Worm (Caenorhabditis elegans) whole organism, early embryonic: ENCODE data around the gene wee-1.1.

ENCODE experiments used
- B0310.2 ChIP-seq: sonication (generic microtip); optimal IDR thresholded peaks from 2 replicates; lab custom pipeline; 2016; ENCODE audit warnings: mild to moderate bottlenecking, missing genetic modification characterization, missing compliant biosample characterization
- F13C5.2 ChIP-seq: sonication (generic microtip); optimal IDR thresholded peaks from 2 replicates; lab custom pipeline; 2017; ENCODE audit warnings: mild to moderate bottlenecking, missing genetic modification characterization, inconsistent platforms, missing compliant biosample characterization
- aly-1 ChIP-seq: sonication (generic microtip); optimal IDR thresholded peaks from 2 replicates; lab custom pipeline; 2016; ENCODE audit warnings: missing genetic modification characterization, missing compliant biosample characterization
- ama-1 ChIP-seq: fragments of 150-350 bp; optimal IDR thresholded peaks from 2 replicates; lab custom pipeline; 2014
- ceh-13 ChIP-seq: fragments of 200-800 bp; sonication (Bioruptor generic); optimal IDR thresholded peaks from 2 replicates; lab custom pipeline; 2018; ENCODE audit warnings: mild to moderate bottlenecking, missing genetic modification characterization, missing compliant biosample characterization
- ceh-36 ChIP-seq: sonication (generic microtip); optimal IDR thresholded peaks from 2 replicates; lab custom pipeline; 2016; ENCODE audit warnings: missing genetic modification characterization, inconsistent platforms, missing compliant biosample characterization
- ets-7 ChIP-seq: sonication (generic microtip); optimal IDR thresholded peaks from 2 replicates; lab custom pipeline; 2016; ENCODE audit warnings: missing genotype, missing genetic modification characterization, missing compliant biosample characterization
- flt-1 ChIP-seq: fragments of 200-800 bp; sonication (Bioruptor generic); IDR thresholded peaks from 2 replicates; pipeline ENCODE4 v1.3.6; 2022; ENCODE audit warnings: missing genetic modification characterization, missing compliant biosample characterization
- hmbx-1 ChIP-seq: sonication (generic microtip); optimal IDR thresholded peaks from 2 replicates; lab custom pipeline; 2016; ENCODE audit warnings: mild to moderate bottlenecking, missing genetic modification characterization, missing compliant biosample characterization
- hmg-4 ChIP-seq: fragments of 200-800 bp; sonication (Bioruptor generic); optimal IDR thresholded peaks from 2 replicates; lab custom pipeline; 2018; ENCODE audit warnings: mild to moderate bottlenecking, missing genetic modification characterization, missing compliant biosample characterization
- hnd-1 ChIP-seq: sonication (generic microtip); optimal IDR thresholded peaks from 2 replicates; lab custom pipeline; 2016; ENCODE audit warnings: missing genetic modification characterization, missing compliant biosample characterization
- pes-1 ChIP-seq: fragments of 200-800 bp; sonication (Bioruptor generic); IDR thresholded peaks from 2 replicates; pipeline ENCODE4 v1.3.6; 2022; ENCODE audit warnings: missing genetic modification reagents, missing genetic modification characterization, missing compliant biosample characterization
- scrt-1 ChIP-seq: fragments of 200-800 bp; sonication (Bioruptor generic); IDR thresholded peaks from 2 replicates; pipeline ENCODE4 v1.3.6; 2022; ENCODE audit warnings: missing genetic modification characterization, missing compliant biosample characterization
- sea-1 ChIP-seq: fragments of 200-800 bp; sonication (Bioruptor generic); conservative IDR thresholded peaks from 2 replicates; pipeline ENCODE4 v1.3.6; 2022; ENCODE audit warnings: missing genetic modification characterization, missing compliant biosample characterization
- tbx-11 ChIP-seq: fragments of 200-800 bp; sonication (Bioruptor generic); IDR thresholded peaks from 2 replicates; pipeline ENCODE4 v1.3.6; 2022; ENCODE audit warnings: missing genetic modification characterization, missing compliant biosample characterization
- tbx-37 ChIP-seq: fragments of 200-800 bp; sonication (Bioruptor generic); conservative IDR thresholded peaks from 2 replicates; pipeline ENCODE4 v1.3.6; 2022; ENCODE audit warnings: missing genetic modification reagents, missing genetic modification characterization, missing compliant biosample characterization
- tra-4 ChIP-seq: sonication (generic microtip); optimal IDR thresholded peaks from 2 replicates; lab custom pipeline; 2017; ENCODE audit warnings: missing genetic modification characterization, missing compliant biosample characterization

Gene wee-1.1

ce11 chrII:9601679-9602078, 18.3 kb upstream of the wee-1.1 start:
- no peak for TF ChIP-seq ets-7 (tag; lab: Kevin White, UChicago)
- TF ChIP-seq sea-1, result no peak
- TF ChIP-seq aly-1, result no peak
- no peak for TF ChIP-seq ceh-36 (tag; lab: Kevin White, UChicago)
- TF ChIP-seq tra-4 (tag; lab: Kevin White, UChicago), result no peak
- TF ChIP-seq hmg-4, result no peak
- TF ChIP-seq hmbx-1, result no peak
- TF ChIP-seq ceh-13 (GFP tag; lab: Kevin White, UChicago), result no peak
- no peak for TF ChIP-seq ama-1

- TF ChIP-seq ceh-13 (GFP tag; lab: Kevin White, UChicago) (no peak), pes-1 (GFP tag; lab: Robert Waterston, UW) (no peak), hnd-1 (tag; lab: Kevin White, UChicago) (no peak), flt-1 (GFP tag; lab: Robert Waterston, UW) (no peak), aly-1 (no peak), tbx-37 (GFP tag; lab: Robert Waterston, UW) (no peak)
These were observed 17.7 kb upstream of the wee-1.1 start for ce11 chrII:9601069-9601468.

- TF ChIP-seq scrt-1 (GFP tag; lab: Robert Waterston, UW), result no peak
- no peak for TF ChIP-seq ceh-13 (GFP tag; lab: Kevin White, UChicago)
- no peak for TF ChIP-seq tbx-37 (GFP tag; lab: Robert Waterston, UW)
- no peak for TF ChIP-seq hnd-1 (tag; lab: Kevin White, UChicago)
- no peak for TF ChIP-seq flt-1 (GFP tag; lab: Robert Waterston, UW)
- TF ChIP-seq hmbx-1, result no peak
- TF ChIP-seq pes-1 (GFP tag; lab: Robert Waterston, UW), result no peak
- TF ChIP-seq aly-1, result no peak
- no peak for TF ChIP-seq ceh-36 (tag; lab: Kevin White, UChicago)
- TF ChIP-seq ets-7 (tag; lab: Kevin White, UChicago), result no peak
These were observed 16.8 kb upstream of the wee-1.1 start for ce11 chrII:9600022-9600722.

- TF ChIP-seq ceh-36 (tag; lab: Kevin White, UChicago) (no peak), scrt-1 (GFP tag; lab: Robert Waterston, UW) (no peak), F13C5.2 (tag; lab: Kevin White, UChicago) (no peak), hnd-1 (tag; lab: Kevin White, UChicago) (no peak), hmbx-1 (no peak), ets-7 (tag; lab: Kevin White, UChicago) (no peak), flt-1 (GFP tag; lab: Robert Waterston, UW) (no peak), aly-1 (no peak), sea-1 (no peak), B0310.2 (tag; lab: Kevin White, UChicago) (no peak), hmg-4 (no peak), ama-1 (no peak), tra-4 (tag; lab: Kevin White, UChicago) (no peak), tbx-11 (GFP tag; lab: Robert Waterston, UW) (no peak), pes-1 (GFP tag; lab: Robert Waterston, UW) (no peak)
These were observed 14.2 kb upstream of the wee-1.1 start, which contains the start of gene mrpl-53 for ce11 chrII:9597516-9598047. Gene mrpl-53 (plus strand): TSS chrII:9597622.

ce11 chrII:9596401-9596800, 13.0 kb upstream of the wee-1.1 start, which contains the start of gene E02H1.6:
Gene E02H1.6 (plus strand): TSS chrII:9596701.
- no peak for TF ChIP-seq pes-1 (GFP tag; lab: Robert Waterston, UW)
- TF ChIP-seq sea-1, result no peak
- no peak for TF ChIP-seq B0310.2 (tag; lab: Kevin White, UChicago)

- TF ChIP-seq scrt-1 (GFP tag; lab: Robert Waterston, UW) (no peak), F13C5.2 (tag; lab: Kevin White, UChicago) (no peak), flt-1 (GFP tag; lab: Robert Waterston, UW) (no peak), sea-1 (no peak), ceh-13 (GFP tag; lab: Kevin White, UChicago) (no peak), tra-4 (tag; lab: Kevin White, UChicago) (no peak), ceh-36 (tag; lab: Kevin White, UChicago) (no peak), ama-1 (no peak), tbx-11 (GFP tag; lab: Robert Waterston, UW) (no peak), hnd-1 (tag; lab: Kevin White, UChicago) (no peak), hmg-4 (no peak), aly-1 (no peak), ets-7 (tag; lab: Kevin White, UChicago) (no peak), tbx-37 (GFP tag; lab: Robert Waterston, UW) (no peak), B0310.2 (tag; lab: Kevin White, UChicago) (no peak), hmbx-1 (no peak), pes-1 (GFP tag; lab: Robert Waterston, UW) (no peak)
These were observed 11.6 kb upstream of the wee-1.1 start, which contains the start of gene E02H1.5 for ce11 chrII:9594924-9595323. Gene E02H1.5 (plus strand): TSS chrII:9595224.

ce11 chrII:9592737-9593136, 9.4 kb upstream of the wee-1.1 start, which contains the start of gene parp-2:
Gene parp-2 (plus strand): TSS chrII:9593037.
- TF ChIP-seq tbx-37 (GFP tag; lab: Robert Waterston, UW) (no peak), hmbx-1 (no peak), scrt-1 (GFP tag; lab: Robert Waterston, UW) (no peak), flt-1 (GFP tag; lab: Robert Waterston, UW) (no peak), ceh-36 (tag; lab: Kevin White, UChicago) (no peak), ets-7 (tag; lab: Kevin White, UChicago) (no peak), tra-4 (tag; lab: Kevin White, UChicago) (no peak), B0310.2 (tag; lab: Kevin White, UChicago) (no peak), hnd-1 (tag; lab: Kevin White, UChicago) (no peak), aly-1 (no peak), tbx-11 (GFP tag; lab: Robert Waterston, UW) (no peak)
